Fruit fly (Drosophila melanogaster) whole organism, adult: ENCODE data around the gene Dred.

Source experiments
- CG11617 ChIP-seq: fragments of 200-800 bp; sonication (Bioruptor generic); optimal IDR thresholded peaks from 2 replicates; lab custom pipeline; 2017; ENCODE audit warnings: mild to moderate bottlenecking, missing biosample characterization, missing genetic modification reagents, missing genetic modification characterization
- CG12768 ChIP-seq: fragments of 200-800 bp; sonication (Bioruptor generic); optimal IDR thresholded peaks from 2 replicates; lab custom pipeline; 2017; ENCODE audit warnings: missing biosample characterization, missing genetic modification characterization, mild to moderate bottlenecking, moderate library complexity, missing genetic modification reagents
- CG14711 ChIP-seq: fragments of 200-800 bp; sonication (Bioruptor generic); optimal IDR thresholded peaks from 2 replicates; lab custom pipeline; 2018; ENCODE audit warnings: missing biosample characterization, mild to moderate bottlenecking, missing genetic modification characterization, moderate library complexity
- CG1620 ChIP-seq: fragments of 200-800 bp; sonication (Bioruptor generic); optimal IDR thresholded peaks from 2 replicates; lab custom pipeline; 2016; ENCODE audit warnings: missing biosample characterization, missing genetic modification characterization
- CG33017 ChIP-seq: fragments of 200-800 bp; sonication (Bioruptor generic); optimal IDR thresholded peaks from 2 replicates; lab custom pipeline; 2018; ENCODE audit warnings: missing biosample characterization, mild to moderate bottlenecking, missing genetic modification characterization, moderate library complexity
- CG5204 ChIP-seq: fragments of 200-800 bp; sonication (Bioruptor generic); optimal IDR thresholded peaks from 2 replicates; lab custom pipeline; 2016; ENCODE audit warnings: missing biosample characterization, missing genetic modification characterization
- CG7045 ChIP-seq: fragments of 200-800 bp; sonication (Bioruptor generic); optimal IDR thresholded peaks from 2 replicates; lab custom pipeline; 2017; ENCODE audit warnings: missing biosample characterization, mild to moderate bottlenecking, missing genetic modification characterization
- CG7101 ChIP-seq: fragments of 200-800 bp; sonication (Bioruptor generic); optimal IDR thresholded peaks from 2 replicates; lab custom pipeline; 2018; ENCODE audit warnings: missing biosample characterization, mild to moderate bottlenecking, missing genetic modification characterization, moderate library complexity
- Clk ChIP-seq: fragments of 200-800 bp; sonication (Bioruptor generic); optimal IDR thresholded peaks from 2 replicates; lab custom pipeline; 2017; ENCODE audit warnings: missing biosample characterization, missing genetic modification characterization
- Crg-1 ChIP-seq: fragments of 200-800 bp; sonication (Bioruptor generic); optimal IDR thresholded peaks from 2 replicates; lab custom pipeline; 2016; ENCODE audit warnings: missing biosample characterization, missing genetic modification characterization
- Hr96 ChIP-seq: fragments of 200-800 bp; sonication (Bioruptor generic); optimal IDR thresholded peaks from 2 replicates; lab custom pipeline; 2016; ENCODE audit warnings: missing biosample characterization, missing genetic modification characterization
- Mnt ChIP-seq: fragments of 200-800 bp; sonication (Bioruptor generic); optimal IDR thresholded peaks from 2 replicates; lab custom pipeline; 2016; ENCODE audit warnings: missing biosample characterization, mild to moderate bottlenecking, missing genetic modification characterization
- bab1 ChIP-seq: fragments of 200-800 bp; sonication (Bioruptor generic); optimal IDR thresholded peaks from 3 replicates; lab custom pipeline; 2019; ENCODE audit warnings: missing biosample characterization, mild to moderate bottlenecking, missing genetic modification characterization, moderate library complexity
- cic ChIP-seq: fragments of 200-800 bp; sonication (Bioruptor generic); optimal IDR thresholded peaks from 2 replicates; lab custom pipeline; 2017; ENCODE audit warnings: missing biosample characterization, mild to moderate bottlenecking, missing genetic modification characterization, moderate library complexity
- cnc ChIP-seq, 2 experiments: fragments of >200 bp; optimal IDR thresholded peaks; 2 replicates each; lab custom pipeline; 2017
- kay ChIP-seq: fragments of 200-800 bp; sonication (Bioruptor generic); peaks from one replicate; lab custom pipeline; 2016; ENCODE audit warnings: missing biosample characterization, missing genetic modification characterization, borderline replicate concordance
- ovo ChIP-seq: fragments of 200-800 bp; sonication (Bioruptor generic); optimal IDR thresholded peaks from 2 replicates; lab custom pipeline; 2016; ENCODE audit warnings: missing biosample characterization, missing genetic modification characterization
- pad ChIP-seq: fragments of 200-800 bp; sonication (Bioruptor generic); optimal IDR thresholded peaks from 3 replicates; lab custom pipeline; 2017; ENCODE audit warnings: missing biosample characterization, missing genetic modification characterization, mild to moderate bottlenecking, moderate library complexity, missing genetic modification reagents
- tj ChIP-seq: fragments of 200-800 bp; sonication (Bioruptor generic); optimal IDR thresholded peaks from 3 replicates; lab custom pipeline; 2017; ENCODE audit warnings: missing biosample characterization, mild to moderate bottlenecking, missing genetic modification characterization, moderate library complexity
- toe ChIP-seq: fragments of 200-800 bp; sonication (Bioruptor generic); optimal IDR thresholded peaks from 2 replicates; lab custom pipeline; 2016; ENCODE audit warnings: missing biosample characterization, missing genetic modification characterization

The Dred gene

dm6 chr3L:19497135-19497534 lies 46.9 kb downstream of the Dred start:
- TF ChIP-seq bab1 (GFP tag; lab: Kevin White, UChicago): no peak
- TF ChIP-seq Clk: no peak
- TF ChIP-seq CG12768 (GFP tag; lab: Kevin White, UChicago): no peak
- TF ChIP-seq tj (GFP tag; lab: Kevin White, UChicago): no peak
- TF ChIP-seq CG7045 (GFP tag; lab: Kevin White, UChicago): no peak
- TF ChIP-seq cnc (optimal IDR thresholded peaks at IDR 0.05; lab: Kevin White, UChicago): no peak
- TF ChIP-seq CG5204 (GFP tag; lab: Kevin White, UChicago): no peak
- no peak for TF ChIP-seq Crg-1 (GFP tag; lab: Kevin White, UChicago)
- TF ChIP-seq CG11617 (GFP tag; lab: Kevin White, UChicago): no peak
- no peak for TF ChIP-seq CG1620 (GFP tag; lab: Kevin White, UChicago)
- no peak for TF ChIP-seq cic (GFP tag; lab: Kevin White, UChicago)

- TF ChIP-seq pad (no peak), CG1620 (GFP tag; lab: Kevin White, UChicago) (no peak), tj (GFP tag; lab: Kevin White, UChicago) (no peak), toe (GFP tag; lab: Kevin White, UChicago) (no peak), CG14711 (tag; lab: Kevin White, UChicago) (no peak), CG7101 (tag; lab: Kevin White, UChicago) (no peak), kay (no peak), CG12768 (GFP tag; lab: Kevin White, UChicago) (no peak), CG7045 (GFP tag; lab: Kevin White, UChicago) (no peak), CG11617 (GFP tag; lab: Kevin White, UChicago) (no peak), Clk (no peak)
Observed at dm6 chr3L:19496600-19496999, 47.4 kb downstream of the Dred start.

- no peak for TF ChIP-seq CG33017 (tag; lab: Kevin White, UChicago)
- TF ChIP-seq ovo (GFP tag; lab: Kevin White, UChicago): no peak
- no peak for TF ChIP-seq Crg-1 (GFP tag; lab: Kevin White, UChicago)
- peak; percentile 10 for TF ChIP-seq CG7101 (tag; lab: Kevin White, UChicago)
- no peak for TF ChIP-seq cnc (optimal IDR thresholded peaks at IDR 0.05; lab: Kevin White, UChicago)
- no peak for TF ChIP-seq Mnt (GFP tag; lab: Kevin White, UChicago)
- peak; percentile 9 for TF ChIP-seq pad
- peak; percentile 75 for TF ChIP-seq cic (GFP tag; lab: Kevin White, UChicago)
- TF ChIP-seq Clk: no peak
- peak; percentile 81 for TF ChIP-seq kay
- TF ChIP-seq CG5204 (GFP tag; lab: Kevin White, UChicago): no peak
- peak; percentile 28 for TF ChIP-seq CG12768 (GFP tag; lab: Kevin White, UChicago)
- peak; percentile 27 for TF ChIP-seq CG14711 (tag; lab: Kevin White, UChicago)
- TF ChIP-seq Hr96 (GFP tag; lab: Kevin White, UChicago): no peak
- TF ChIP-seq CG11617 (GFP tag; lab: Kevin White, UChicago): no peak
- no peak for TF ChIP-seq CG1620 (GFP tag; lab: Kevin White, UChicago)
- peak; percentile 60 for TF ChIP-seq CG7045 (GFP tag; lab: Kevin White, UChicago)
- TF ChIP-seq tj (GFP tag; lab: Kevin White, UChicago): peak; percentile 96
- TF ChIP-seq bab1 (GFP tag; lab: Kevin White, UChicago): no peak
- no peak for TF ChIP-seq toe (GFP tag; lab: Kevin White, UChicago)
Observed at dm6 chr3L:19495991-19496588, 47.9 kb downstream of the Dred start.

dm6 chr3L:19494954-19495353 lies 49.1 kb downstream of the Dred start:
- TF ChIP-seq pad (no peak), Mnt (GFP tag; lab: Kevin White, UChicago) (no peak), cic (GFP tag; lab: Kevin White, UChicago) (no peak), tj (GFP tag; lab: Kevin White, UChicago) (no peak), ovo (GFP tag; lab: Kevin White, UChicago) (no peak), Crg-1 (GFP tag; lab: Kevin White, UChicago) (no peak), CG11617 (GFP tag; lab: Kevin White, UChicago) (no peak), CG1620 (GFP tag; lab: Kevin White, UChicago) (no peak), CG7045 (GFP tag; lab: Kevin White, UChicago) (no peak), CG14711 (tag; lab: Kevin White, UChicago) (no peak), CG7101 (tag; lab: Kevin White, UChicago) (no peak), bab1 (GFP tag; lab: Kevin White, UChicago) (no peak), Clk (no peak), CG33017 (tag; lab: Kevin White, UChicago) (no peak), kay (no peak)
